Worm (Caenorhabditis elegans): ENCODE results near the gene atg-2.

Gene atg-2

DNA sequence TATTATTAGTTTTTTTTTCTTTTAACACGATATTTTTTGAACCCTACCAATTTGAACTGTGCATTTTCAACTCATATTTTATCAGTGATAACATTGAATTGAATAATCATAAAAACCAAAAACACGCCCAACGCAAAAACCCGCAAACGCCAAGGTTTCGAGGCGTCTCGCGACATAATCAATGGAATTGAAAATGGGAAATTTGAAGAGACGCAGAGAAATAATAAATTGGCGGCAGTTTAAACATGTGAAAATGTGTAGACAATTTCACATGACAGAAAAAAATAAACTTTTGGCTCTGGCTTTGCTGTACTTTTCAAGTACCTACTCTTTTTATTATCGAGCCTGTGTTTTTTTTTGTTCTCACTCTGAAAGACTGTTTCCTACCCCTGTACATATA, 1.7 kb upstream of the atg-2 start (continued):
- TF ChIP-seq egl-27 (tag; optimal IDR thresholded peaks at IDR 0.05) = no peak
- TF ChIP-seq C04F5.9 (tag; optimal IDR thresholded peaks at IDR 0.05) = no peak
- TF ChIP-seq hlh-17 (GFP tag; optimal IDR thresholded peaks at IDR 0.05; ENCODE audit: borderline replicate concordance) = no peak
- peak; percentile 72 for TF ChIP-seq xbp-1 (tag; optimal IDR thresholded peaks at IDR 0.05)
- peak; percentile 57 for TF ChIP-seq blmp-1 (tag; optimal IDR thresholded peaks at IDR 0.05)

DNA sequence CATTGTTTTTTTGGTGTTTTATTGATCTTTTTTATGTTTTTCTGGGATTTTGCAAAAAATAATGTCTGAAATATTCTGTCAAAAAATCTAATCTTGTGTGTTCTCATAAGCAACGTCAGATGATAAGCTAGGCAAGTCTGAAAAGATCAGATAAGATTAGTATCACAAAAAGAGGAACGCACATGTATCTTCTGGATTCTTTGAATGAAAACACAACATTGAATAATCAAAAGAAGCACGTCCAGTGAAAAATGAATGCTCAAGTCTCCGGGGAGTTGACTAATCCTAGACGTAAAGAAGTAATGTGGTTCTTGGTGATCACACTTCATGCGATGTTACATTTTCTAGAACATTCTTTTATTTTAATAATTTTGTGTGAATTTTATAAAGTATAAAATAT, 1.1 kb upstream of the atg-2 start:
- TF ChIP-seq efl-3 (GFP tag; optimal IDR thresholded peaks at IDR 0.05) = no peak
- TF ChIP-seq nhr-76 (tag; optimal IDR thresholded peaks at IDR 0.05) = no peak
- TF ChIP-seq egl-13 (tag; optimal IDR thresholded peaks at IDR 0.05) = no peak
- TF ChIP-seq ceh-8 (GFP tag; optimal IDR thresholded peaks at IDR 0.05) = no peak
- peak; percentile 7 for TF ChIP-seq nhr-47 (tag; optimal IDR thresholded peaks at IDR 0.05)
- TF ChIP-seq blmp-1 (tag; optimal IDR thresholded peaks at IDR 0.05) = no peak
- peak; percentile 73 for TF ChIP-seq dsc-1 (tag; optimal IDR thresholded peaks at IDR 0.05)
- no peak for TF ChIP-seq ceh-88 (GFP tag; IDR thresholded peaks at IDR 0.05)
- no peak for TF ChIP-seq zip-4 (GFP tag; optimal IDR thresholded peaks at IDR 0.05)
- no peak for TF ChIP-seq ztf-11 (tag; optimal IDR thresholded peaks at IDR 0.05)
- no peak for TF ChIP-seq egl-27 (tag; optimal IDR thresholded peaks at IDR 0.05)
- no peak for TF ChIP-seq C04F5.9 (tag; optimal IDR thresholded peaks at IDR 0.05)
- TF ChIP-seq unc-98 (GFP tag; IDR thresholded peaks at IDR 0.05) = no peak
- no peak for TF ChIP-seq jun-1 (tag; optimal IDR thresholded peaks at IDR 0.05)
- no peak for TF ChIP-seq nhr-84 (tag; optimal IDR thresholded peaks at IDR 0.05)
- TF ChIP-seq pax-3 (tag; optimal IDR thresholded peaks at IDR 0.05) = no peak
- no peak for TF ChIP-seq ztf-4 (tag; optimal IDR thresholded peaks at IDR 0.05)

DNA sequence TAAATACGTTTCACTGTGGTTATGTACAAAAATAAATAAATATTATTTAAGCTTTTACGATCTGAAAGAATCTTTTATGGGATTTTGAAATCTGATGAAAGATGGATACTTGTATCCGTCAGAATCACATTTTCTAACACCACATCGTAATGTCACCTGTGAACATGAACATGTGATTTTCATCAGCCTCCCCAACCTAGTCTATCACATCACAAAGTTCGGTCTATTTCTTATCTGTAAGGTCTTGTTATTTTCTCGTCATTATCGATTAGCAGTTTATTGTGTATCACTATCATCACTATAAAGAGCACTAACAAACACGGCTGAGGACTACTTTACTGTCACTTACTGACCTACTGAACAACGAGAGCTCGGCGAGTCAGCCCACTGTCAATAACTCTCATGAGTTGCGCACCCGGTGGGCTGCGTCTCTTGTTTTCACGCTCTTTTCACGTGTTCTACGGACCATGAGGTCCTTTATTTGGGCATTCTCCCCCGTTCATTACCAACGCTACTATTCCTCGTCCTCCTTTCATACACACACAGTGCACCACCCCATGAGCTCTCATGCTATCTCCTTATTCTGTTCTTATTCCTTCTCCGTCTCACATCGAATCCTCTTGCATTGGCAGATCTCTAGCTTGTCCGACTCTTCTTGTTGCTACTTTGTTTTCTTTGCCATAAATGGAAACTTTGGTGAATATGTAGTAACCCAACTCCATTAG, 736 bp downstream of the atg-2 start:
- TF ChIP-seq nhr-85 (tag) (peak; percentile 40), rnt-1 (tag; optimal IDR thresholded peaks at IDR 0.05) (peak; percentile 18), ceh-82 (tag; optimal IDR thresholded peaks at IDR 0.05) (no peak), isw-1 (GFP tag; IDR thresholded peaks at IDR 0.05) (no peak), efl-1 (optimal IDR thresholded peaks at IDR 0.05) (no peak), efl-1 (GFP tag; optimal IDR thresholded peaks at IDR 0.05 in 1 of 2) (peak; percentile 6 to 31), lin-14 (GFP tag; optimal IDR thresholded peaks at IDR 0.05) (peak; percentile 34), xbp-1 (tag; optimal IDR thresholded peaks at IDR 0.05) (no peak), blmp-1 (tag; optimal IDR thresholded peaks at IDR 0.05) (peak; percentile 6), elt-2 (tag; optimal IDR thresholded peaks at IDR 0.05) (peak; percentile 52), unc-130 (tag; optimal IDR thresholded peaks at IDR 0.05) (peak; percentile 77), jun-1 (tag; optimal IDR thresholded peaks at IDR 0.05) (no peak), lin-13 (GFP tag; optimal IDR thresholded peaks at IDR 0.05) (no peak), lin-35 (GFP tag; optimal IDR thresholded peaks at IDR 0.05) (peak in 1 of 2 experiments; percentile 64), mep-1 (tag; optimal IDR thresholded peaks at IDR 0.05) (peak; percentile 25), nhr-71 (tag; optimal IDR thresholded peaks at IDR 0.05) (peak; percentile 44), nhr-20 (tag; optimal IDR thresholded peaks at IDR 0.05) (peak; percentile 70), sup-37 (GFP tag; optimal IDR thresholded peaks at IDR 0.05) (no peak), ceh-88 (GFP tag; IDR thresholded peaks at IDR 0.05) (no peak), lsy-2 (tag; optimal IDR thresholded peaks at IDR 0.05) (peak; percentile 9 to 20), elt-3 (tag; optimal IDR thresholded peaks at IDR 0.05) (peak in 2 of 6 experiments; percentile 10 to 39), mdl-1 (tag; optimal IDR thresholded peaks at IDR 0.05) (no peak), C16A3.4 (tag; optimal IDR thresholded peaks at IDR 0.05) (peak; percentile 6), nhr-11 (tag; optimal IDR thresholded peaks at IDR 0.05) (no peak), nhr-90 (tag; optimal IDR thresholded peaks at IDR 0.05; ENCODE audit: poor library complexity) (peak; percentile 29), aly-2 (tag; optimal IDR thresholded peaks at IDR 0.05) (no peak), dpl-1 (GFP tag; optimal IDR thresholded peaks at IDR 0.05) (peak in 1 of 3 experiments; percentile 24), irx-1 (tag; optimal IDR thresholded peaks at IDR 0.05) (peak; percentile 23), aha-1 (tag; optimal IDR thresholded peaks at IDR 0.05) (no peak)
